Fruit fly (Drosophila melanogaster): Measurements from ENCODE around the gene CG3407.
A peak's percentile ranks its signal among the peaks of the same experiment; 100 is the strongest.

CG3407 gene

dm6 chr2L:3769718-3770461 is 43.3 kb downstream of the CG3407 start (continued):
- TF ChIP-seq CG12942 (GFP tag; optimal IDR thresholded peaks at IDR 0.05) (peak; percentile 1), CG17385 (GFP tag; optimal IDR thresholded peaks at IDR 0.05) (peak; percentile 42), Hmx (GFP tag; optimal IDR thresholded peaks at IDR 0.05) (no peak), MBD-R2 (GFP tag; IDR thresholded peaks at IDR 0.05) (no peak), chif (GFP tag; optimal IDR thresholded peaks at IDR 0.05) (peak in 1 of 2 experiments; percentile 10), CG12659 (GFP tag; optimal IDR thresholded peaks at IDR 0.05) (peak; percentile 34), tin (GFP tag; optimal IDR thresholded peaks at IDR 0.05) (peak; percentile 14), CG1602 (GFP tag; optimal IDR thresholded peaks at IDR 0.05) (peak; percentile 18), Ada2b (GFP tag; IDR thresholded peaks at IDR 0.05) (no peak), CG4424 (GFP tag; optimal IDR thresholded peaks at IDR 0.05) (peak; percentile 72), Tbp (GFP tag; optimal IDR thresholded peaks at IDR 0.05) (no peak), Asciz (GFP tag; optimal IDR thresholded peaks at IDR 0.05) (peak; percentile 60), p53 (GFP tag; optimal IDR thresholded peaks at IDR 0.05) (no peak), phol (tag; optimal IDR thresholded peaks at IDR 0.05) (peak; percentile 78), Hmr (GFP tag; optimal IDR thresholded peaks at IDR 0.05) (peak; percentile 2), CG7963 (GFP tag; IDR thresholded peaks at IDR 0.05; ENCODE audit: partially characterized antibody) (no peak), CG9215 (GFP tag; IDR thresholded peaks at IDR 0.05) (no peak), trh (GFP tag; optimal IDR thresholded peaks at IDR 0.05) (no peak), CG5245 (GFP tag; optimal IDR thresholded peaks at IDR 0.05) (peak; percentile 11), odd (GFP tag; optimal IDR thresholded peaks at IDR 0.05) (peak; percentile 39), bab2 (GFP tag; optimal IDR thresholded peaks at IDR 0.05) (no peak), Nf-YB (GFP tag; optimal IDR thresholded peaks at IDR 0.05) (peak; percentile 8), CG16815 (GFP tag; optimal IDR thresholded peaks at IDR 0.05) (peak; percentile 3), unpg (GFP tag; optimal IDR thresholded peaks at IDR 0.05) (peak; percentile 65), Dip2 (GFP tag; IDR thresholded peaks at IDR 0.05) (no peak), sens-2 (GFP tag; IDR thresholded peaks at IDR 0.05) (no peak), az2 (GFP tag; optimal IDR thresholded peaks at IDR 0.05) (peak; percentile 61), ranshi (GFP tag; IDR thresholded peaks at IDR 0.05) (no peak), CG14710 (tag; optimal IDR thresholded peaks at IDR 0.05) (peak; percentile 76), CG6254 (GFP tag; optimal IDR thresholded peaks at IDR 0.05) (peak; percentile 31), rib (GFP tag; IDR thresholded peaks at IDR 0.05) (no peak), CG12104 (GFP tag; optimal IDR thresholded peaks at IDR 0.05) (peak; percentile 28), gsb-n (tag; optimal IDR thresholded peaks at IDR 0.05) (peak; percentile 73), CG1529 (GFP tag; optimal IDR thresholded peaks at IDR 0.05) (peak; percentile 75), CG34224 (GFP tag; IDR thresholded peaks at IDR 0.05; ENCODE audit: partially characterized antibody) (no peak), CG9876 (GFP tag; optimal IDR thresholded peaks at IDR 0.05) (no peak), hkb (optimal IDR thresholded peaks at IDR 0.05) (no peak), hkb (GFP tag; IDR thresholded peaks at IDR 0.05) (peak; percentile 18; the same call in 1 of the 2 replicates), fd96Cb (tag; optimal IDR thresholded peaks at IDR 0.05) (peak; percentile 71), CG18262 (tag; optimal IDR thresholded peaks at IDR 0.05) (peak; percentile 88), CG31441 (GFP tag; IDR thresholded peaks at IDR 0.05) (peak; percentile 79), dm (GFP tag; optimal IDR thresholded peaks at IDR 0.05) (no peak), CG15601 (tag; optimal IDR thresholded peaks at IDR 0.05) (peak; percentile 70), NC2α (GFP tag; optimal IDR thresholded peaks at IDR 0.05) (no peak), fd102C (GFP tag; optimal IDR thresholded peaks at IDR 0.05) (no peak), bcd (GFP tag; optimal IDR thresholded peaks at IDR 0.05) (no peak), zfh1 (GFP tag; IDR thresholded peaks at IDR 0.05) (0 out of 3 replicates have a peak, but pooled peaks have one; percentile 4), Hr51 (GFP tag; optimal IDR thresholded peaks at IDR 0.05) (peak in 1 of 2 experiments; percentile 78), CG7839 (tag; optimal IDR thresholded peaks at IDR 0.05) (peak; percentile 66), BEAF-32 (GFP tag; optimal IDR thresholded peaks at IDR 0.05) (no peak)

All from whole organism, embryonic.